Worm (Caenorhabditis elegans) whole organism, early embryonic: ENCODE results near the gene pqn-51.

Experiments used
- ceh-13 ChIP-seq: fragments of 200-800 bp; sonication (Bioruptor generic); optimal IDR thresholded peaks from 2 replicates; lab custom pipeline; 2018; ENCODE audit warnings: mild to moderate bottlenecking, missing genetic modification characterization, missing compliant biosample characterization
- sea-1 ChIP-seq: fragments of 200-800 bp; sonication (Bioruptor generic); conservative IDR thresholded peaks from 2 replicates; pipeline ENCODE4 v1.3.6; 2022; ENCODE audit warnings: missing genetic modification characterization, missing compliant biosample characterization

ce11 chrV:5097035-5097434 lies 47.6 kb downstream of the pqn-51 start, which contains the start of gene C04F5.2:
- no peak for TF ChIP-seq ceh-13 (GFP tag; lab: Kevin White, UChicago)
- TF ChIP-seq sea-1 = no peak
